Fruit fly (Drosophila melanogaster): ENCODE data around the gene MED26.

The MED26 gene

DNA sequence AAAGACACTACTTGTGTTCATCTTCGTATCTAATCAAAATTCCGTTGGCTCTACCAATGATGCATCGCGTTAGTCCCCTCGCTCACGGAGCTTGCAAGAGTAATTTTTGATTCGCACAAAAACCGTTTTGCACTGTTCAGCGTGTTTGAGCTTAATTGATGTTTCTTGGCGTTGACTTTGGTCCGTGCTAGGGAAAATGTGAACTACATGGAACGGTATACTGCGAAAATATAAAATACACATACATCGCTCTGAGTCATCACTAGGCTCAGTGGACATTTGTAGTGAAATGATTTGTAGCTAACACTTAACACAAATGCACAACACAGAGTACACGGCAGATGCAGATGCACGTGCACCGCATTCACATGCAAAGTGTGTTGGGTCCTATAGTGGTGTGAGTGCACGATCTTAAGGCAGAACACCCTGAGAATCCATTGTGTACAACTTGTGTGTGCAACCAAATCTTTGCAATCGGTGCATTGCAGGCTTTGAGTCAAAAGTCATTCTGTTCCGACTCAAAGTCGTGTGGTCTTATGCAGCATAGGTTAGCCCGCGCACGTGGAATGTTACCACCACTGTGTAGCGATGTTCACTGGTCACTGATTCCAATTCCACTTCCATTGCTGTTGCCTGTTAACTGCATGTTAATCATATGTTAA is 45.1 kb upstream of the MED26 start, which contains the start of gene Sox102F (continued):
- TF ChIP-seq CG18011 (GFP tag; optimal IDR thresholded peaks at IDR 0.05) (no peak), CG13296 (GFP tag; optimal IDR thresholded peaks at IDR 0.05) (no peak), eve (GFP tag; optimal IDR thresholded peaks at IDR 0.05) (peak in 1 of 2 experiments; percentile 54), wek (GFP tag; optimal IDR thresholded peaks at IDR 0.05) (no peak), pros (GFP tag; optimal IDR thresholded peaks at IDR 0.05) (peak; percentile 50), CG8924 (tag; optimal IDR thresholded peaks at IDR 0.05) (no peak), trh (GFP tag; optimal IDR thresholded peaks at IDR 0.05) (no peak), CG11695 (GFP tag; IDR thresholded peaks at IDR 0.05) (no peak), Dp (GFP tag; optimal IDR thresholded peaks at IDR 0.05) (no peak), D19B (GFP tag; optimal IDR thresholded peaks at IDR 0.05) (no peak), sisA (GFP tag; IDR thresholded peaks at IDR 0.05) (no peak), CG18599 (GFP tag; optimal IDR thresholded peaks at IDR 0.05) (no peak), CG3838 (GFP tag; optimal IDR thresholded peaks at IDR 0.05) (no peak), CG10654 (GFP tag; optimal IDR thresholded peaks at IDR 0.05) (no peak), D19A (tag; optimal IDR thresholded peaks at IDR 0.05) (no peak), gsb-n (tag; optimal IDR thresholded peaks at IDR 0.05) (no peak), Scr (GFP tag; IDR thresholded peaks at IDR 0.05; ENCODE audit: partially characterized antibody) (peak; percentile 10; the same call in 1 of the 2 replicates), kay (GFP tag; optimal IDR thresholded peaks at IDR 0.05) (no peak), fd102C (GFP tag; optimal IDR thresholded peaks at IDR 0.05) (peak; percentile 32), BtbVII (GFP tag; optimal IDR thresholded peaks at IDR 0.05) (no peak), ssp (GFP tag; IDR thresholded peaks at IDR 0.05) (no peak), CG34376 (GFP tag; optimal IDR thresholded peaks at IDR 0.05) (no peak), pho (GFP tag; optimal IDR thresholded peaks at IDR 0.05) (no peak), tin (GFP tag; optimal IDR thresholded peaks at IDR 0.05) (no peak), Jarid2 (GFP tag; optimal IDR thresholded peaks at IDR 0.05) (peak; percentile 76), CG34422 (GFP tag; IDR thresholded peaks at IDR 0.05) (no peak), CG1024 (GFP tag; IDR thresholded peaks at IDR 0.05) (no peak), CG6272 (GFP tag; IDR thresholded peaks at IDR 0.05) (no peak), CG12769 (tag; optimal IDR thresholded peaks at IDR 0.05) (no peak), CG18764 (GFP tag; optimal IDR thresholded peaks at IDR 0.05) (no peak), CG10209 (GFP tag; optimal IDR thresholded peaks at IDR 0.05) (no peak), GATAe (GFP tag; conservative IDR thresholded peaks at IDR 0.05) (no peak), cwo (GFP tag; optimal IDR thresholded peaks at IDR 0.05) (no peak), D (optimal IDR thresholded peaks at IDR 0.05) (no peak), D (GFP tag; optimal IDR thresholded peaks at IDR 0.05) (no peak), CG12219 (GFP tag; optimal IDR thresholded peaks at IDR 0.05) (no peak), yki (optimal IDR thresholded peaks at IDR 0.05) (no peak), CG6689 (GFP tag; IDR thresholded peaks at IDR 0.05) (no peak), wdn (GFP tag; IDR thresholded peaks at IDR 0.05) (no peak), nmo (GFP tag; optimal IDR thresholded peaks at IDR 0.05) (no peak), CG4617 (GFP tag; optimal IDR thresholded peaks at IDR 0.05; ENCODE audit: borderline replicate concordance) (no peak), CG9215 (GFP tag; IDR thresholded peaks at IDR 0.05) (no peak), Dbx (GFP tag; IDR thresholded peaks at IDR 0.05) (no peak), disco-r (GFP tag; optimal IDR thresholded peaks at IDR 0.05) (no peak), CG15073 (GFP tag; optimal IDR thresholded peaks at IDR 0.05) (peak; percentile 98), Aef1 (GFP tag; IDR thresholded peaks at IDR 0.05) (no peak), bab2 (GFP tag; optimal IDR thresholded peaks at IDR 0.05) (no peak), CG4820 (GFP tag; optimal IDR thresholded peaks at IDR 0.05) (no peak), twi (tag; optimal IDR thresholded peaks at IDR 0.05) (peak; percentile 26), Sox100B (GFP tag; optimal IDR thresholded peaks at IDR 0.05) (no peak), CG11247 (GFP tag; IDR thresholded peaks at IDR 0.05) (no peak)

Data from whole organism, embryonic.